Worm (Caenorhabditis elegans): Measurements from ENCODE around the gene F11D11.4.
A peak's percentile ranks its signal among the peaks of the same experiment; 100 is the strongest.

Gene F11D11.4

ce11 chrV:18761078-18761477 lies at the start of gene F11D11.4:
Gene F11D11.4 (plus strand): TSS chrV:18761378.
- TF ChIP-seq nhr-19 (GFP tag; conservative IDR thresholded peaks at IDR 0.05), result no peak
- no peak for TF ChIP-seq swsn-7 (tag; optimal IDR thresholded peaks at IDR 0.05)
- no peak for TF ChIP-seq C04F5.9 (tag; optimal IDR thresholded peaks at IDR 0.05)
- TF ChIP-seq isw-1 (GFP tag; IDR thresholded peaks at IDR 0.05), result no peak
- no peak for TF ChIP-seq nhr-237 (tag; optimal IDR thresholded peaks at IDR 0.05)
- no peak for TF ChIP-seq pag-3 (tag; optimal IDR thresholded peaks at IDR 0.05; ENCODE audit: borderline replicate concordance, insufficient read depth)
- TF ChIP-seq ceh-8 (GFP tag; optimal IDR thresholded peaks at IDR 0.05), result no peak
- no peak for TF ChIP-seq ces-1 (GFP tag; optimal IDR thresholded peaks at IDR 0.05)

DNA sequence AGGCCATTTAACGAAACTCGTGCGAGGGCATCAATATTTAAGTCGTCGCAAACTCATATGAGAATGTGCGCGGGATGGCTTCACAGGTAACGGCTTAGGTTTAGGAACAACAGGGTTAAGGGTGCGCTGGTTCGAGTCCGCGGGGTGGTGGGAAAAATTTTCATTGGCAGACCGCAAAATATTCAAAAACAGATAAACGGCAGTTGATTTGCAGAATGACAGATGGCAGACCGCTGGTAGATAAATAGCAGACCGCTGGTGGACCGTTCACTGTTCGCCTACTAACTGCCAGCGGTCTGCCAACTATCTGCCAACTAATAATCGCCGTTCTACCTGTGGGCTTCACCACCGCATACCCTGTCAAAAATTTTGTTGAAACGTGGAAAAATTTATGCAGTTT lies 49.1 kb upstream of the F11D11.4 start:
- TF ChIP-seq nhr-19 (GFP tag; conservative IDR thresholded peaks at IDR 0.05) (0 out of 2 replicates have a peak, but pooled peaks have one; percentile 34), nhr-47 (tag; optimal IDR thresholded peaks at IDR 0.05) (peak; percentile 71), unc-98 (GFP tag; IDR thresholded peaks at IDR 0.05) (0 out of 2 replicates have a peak, but pooled peaks have one; percentile 12), nhr-12 (tag; optimal IDR thresholded peaks at IDR 0.05) (no peak), isw-1 (GFP tag; IDR thresholded peaks at IDR 0.05) (no peak), ets-5 (GFP tag; IDR thresholded peaks at IDR 0.05) (0 out of 2 replicates have a peak, but pooled peaks have one; percentile 34), grh-1 (GFP tag; IDR thresholded peaks at IDR 0.05) (peak; percentile 37), nhr-85 (tag) (peak; percentile 72)

- no peak for TF ChIP-seq elt-2 (tag; optimal IDR thresholded peaks at IDR 0.05)
- TF ChIP-seq efl-1 (optimal IDR thresholded peaks at IDR 0.05), result no peak
- TF ChIP-seq efl-1 (GFP tag; optimal IDR thresholded peaks at IDR 0.05 in 1 of 2), result peak in 1 of 2 experiments; percentile 91
- no peak for TF ChIP-seq snpc-4 (tag; optimal IDR thresholded peaks at IDR 0.05)
- no peak for TF ChIP-seq ceh-63 (GFP tag; optimal IDR thresholded peaks at IDR 0.05)
- TF ChIP-seq ceh-8 (GFP tag; optimal IDR thresholded peaks at IDR 0.05), result no peak
- TF ChIP-seq skn-1 (tag; optimal IDR thresholded peaks at IDR 0.05), result no peak
Measured at ce11 chrV:18719412-18719811, 41.8 kb upstream of the F11D11.4 start.

ce11 chrV:18719956-18720489 lies 41.2 kb upstream of the F11D11.4 start, which contains the start of gene Y17D7C.2:
Gene Y17D7C.2 (minus strand): TSS chrV:18719987.
- TF ChIP-seq ets-5 (GFP tag; IDR thresholded peaks at IDR 0.05) (0 out of 2 replicates have a peak, but pooled peaks have one; percentile 79), unc-130 (tag; optimal IDR thresholded peaks at IDR 0.05) (no peak), dsc-1 (tag; optimal IDR thresholded peaks at IDR 0.05) (no peak), C34B4.2 (tag; optimal IDR thresholded peaks at IDR 0.05) (peak; percentile 14), elt-2 (tag; optimal IDR thresholded peaks at IDR 0.05) (peak; percentile 24), grh-1 (GFP tag; IDR thresholded peaks at IDR 0.05) (0 out of 2 replicates have a peak, but pooled peaks have one; percentile 42), skn-1 (tag; optimal IDR thresholded peaks at IDR 0.05) (no peak), efl-3 (GFP tag; optimal IDR thresholded peaks at IDR 0.05) (no peak), nhr-85 (tag) (peak; percentile 75), pax-3 (tag; optimal IDR thresholded peaks at IDR 0.05) (no peak), mdl-1 (tag; optimal IDR thresholded peaks at IDR 0.05) (no peak), efl-1 (optimal IDR thresholded peaks at IDR 0.05) (no peak), efl-1 (GFP tag; optimal IDR thresholded peaks at IDR 0.05 in 1 of 2) (peak in 1 of 2 experiments; percentile 87)

DNA sequence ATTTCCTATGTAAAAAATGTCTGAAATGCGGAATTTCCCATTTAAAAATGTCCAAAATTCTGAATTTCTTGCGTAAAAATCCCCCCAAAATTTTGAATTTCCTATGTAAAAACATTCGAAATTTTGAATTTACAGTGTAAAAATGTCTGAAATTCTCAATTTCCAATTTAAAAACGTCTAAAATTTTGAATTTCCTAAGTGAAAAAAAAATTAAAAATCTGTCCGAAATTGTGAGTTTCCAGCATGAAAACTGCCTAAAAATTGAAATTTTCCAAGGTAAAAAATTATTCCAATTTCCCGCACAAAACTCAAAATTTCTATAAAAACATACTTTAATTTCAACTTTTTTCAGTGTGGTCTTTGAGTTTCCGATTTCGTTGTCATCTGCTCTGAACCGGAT lies 39.3 kb upstream of the F11D11.4 start:
- TF ChIP-seq fkh-10 (GFP tag; optimal IDR thresholded peaks at IDR 0.05) (no peak), grh-1 (GFP tag; IDR thresholded peaks at IDR 0.05) (0 out of 2 replicates have a peak, but pooled peaks have one; percentile 15)

DNA sequence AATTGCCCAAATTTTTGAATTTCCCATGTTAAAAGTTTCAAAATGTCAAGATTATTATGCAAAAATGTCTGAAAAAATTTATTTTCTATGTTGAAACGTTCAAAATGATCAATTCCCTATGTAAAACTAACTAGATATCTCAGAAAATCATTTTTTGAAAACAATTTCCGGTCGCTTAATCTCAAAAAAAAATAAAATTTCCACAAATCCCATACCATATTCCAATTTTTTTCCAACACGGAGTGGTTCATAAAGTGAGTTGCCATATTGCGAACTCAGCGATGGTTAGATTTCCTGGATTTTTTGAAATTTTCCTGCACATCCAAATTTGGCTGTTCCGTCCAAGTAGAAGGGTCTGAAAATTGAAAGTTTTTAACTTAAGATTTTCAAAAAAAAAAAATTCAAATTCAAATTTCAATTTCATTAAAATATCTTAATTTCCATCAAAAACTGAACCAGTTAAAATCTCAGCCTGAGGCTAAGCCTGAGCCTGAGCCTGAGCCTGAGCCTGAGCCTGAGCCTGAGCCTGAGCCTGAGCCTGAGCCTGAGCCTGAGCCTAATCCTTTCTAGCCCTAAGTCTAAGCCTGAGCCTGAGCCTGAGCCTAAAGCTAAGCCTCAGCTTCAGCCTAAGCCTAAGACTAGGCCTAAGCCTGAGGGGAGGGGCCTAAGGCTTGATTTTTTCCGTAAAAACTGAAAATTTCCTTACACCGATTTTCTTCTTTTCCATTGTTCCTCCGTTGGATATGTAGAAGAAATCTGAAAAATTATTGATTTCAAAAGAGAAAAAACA lies 38.5 kb upstream of the F11D11.4 start:
- TF ChIP-seq efl-1 (optimal IDR thresholded peaks at IDR 0.05) (no peak), efl-1 (GFP tag; optimal IDR thresholded peaks at IDR 0.05 in 1 of 2) (peak in 1 of 2 experiments; percentile 64), ceh-63 (GFP tag; optimal IDR thresholded peaks at IDR 0.05) (peak; percentile 22), ets-5 (GFP tag; IDR thresholded peaks at IDR 0.05) (0 out of 2 replicates have a peak, but pooled peaks have one; percentile 28), nhr-237 (tag; optimal IDR thresholded peaks at IDR 0.05) (no peak), sptf-1 (tag; optimal IDR thresholded peaks at IDR 0.05) (peak; percentile 100)
